Worm (Caenorhabditis elegans) whole organism, L4/young adult: ENCODE results near the gene T28B11.1.

Experiments
- W03F9.2 ChIP-seq: fragments of 150-350 bp; optimal IDR thresholded peaks from 2 replicates; lab custom pipeline; 2014; ENCODE audit warnings: missing biosample characterization, missing genetic modification characterization
- dao-5 ChIP-seq: sonication (generic microtip); optimal IDR thresholded peaks from 2 replicates; lab custom pipeline; 2016; ENCODE audit warnings: missing genotype, missing genetic modification characterization, moderate library complexity, missing compliant biosample characterization
- him-1 ChIP-seq: sonication (generic microtip); optimal IDR thresholded peaks from 2 replicates; lab custom pipeline; 2016; ENCODE audit warnings: missing genotype, missing genetic modification reagents, missing genetic modification characterization, missing compliant biosample characterization

Gene T28B11.1

DNA sequence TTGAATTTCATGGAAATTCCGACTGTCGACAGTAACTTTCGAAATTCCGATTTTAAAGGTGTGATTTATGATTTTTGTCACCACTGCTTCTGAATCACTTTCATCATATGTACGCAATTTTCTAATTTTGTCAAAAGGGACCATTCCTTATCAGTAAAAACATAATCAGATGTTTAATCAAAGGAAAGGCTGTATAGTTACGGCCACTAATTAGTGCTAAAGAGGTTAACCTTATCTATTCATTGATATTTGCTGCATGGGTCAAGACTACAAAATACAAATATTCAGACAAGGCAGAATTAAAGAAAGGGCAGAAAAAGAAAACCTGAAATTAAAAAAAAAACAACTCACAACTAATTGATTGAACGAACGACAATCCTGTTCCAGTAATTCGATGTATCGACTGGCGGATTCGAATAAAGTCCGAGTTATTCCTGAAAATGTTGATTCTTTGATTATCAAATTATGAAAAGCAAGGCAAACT lies at the start of gene T28B11.1:
Gene T28B11.1, minus strand, starts transcription at position 434 of the 484 bp plus-strand sequence.
- TF ChIP-seq W03F9.2 (tag; lab: Kevin White, UChicago) = no peak
- TF ChIP-seq dao-5 (tag; lab: Kevin White, UChicago) = no peak

DNA sequence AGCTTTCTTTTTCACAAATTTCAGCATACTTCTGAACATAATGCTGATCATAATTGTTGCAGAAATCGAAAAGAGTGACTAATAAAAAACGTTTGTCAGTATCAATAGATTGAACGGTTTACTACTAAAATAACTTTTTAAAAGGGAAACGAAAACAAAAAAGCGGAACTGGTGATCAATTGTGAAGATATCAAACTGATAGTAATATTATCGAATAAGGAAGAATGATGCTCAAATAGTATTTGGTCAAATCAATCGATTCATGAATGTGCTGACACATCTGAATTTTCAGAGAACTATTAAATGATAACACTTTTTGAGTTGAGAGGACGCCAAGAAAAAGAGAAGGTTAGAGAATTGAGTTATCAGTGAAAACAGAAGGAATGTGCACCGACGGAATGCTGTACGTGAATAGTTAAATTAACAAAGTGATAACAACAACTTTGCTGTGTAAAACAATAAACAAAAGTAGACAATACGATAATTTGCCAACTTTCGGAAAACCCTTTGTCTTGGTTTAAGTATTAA lies 44.4 kb upstream of the T28B11.1 start, which contains the start of gene D1054.5:
Gene D1054.5, minus strand, starts transcription at position 51 of the 528 bp plus-strand sequence.
- TF ChIP-seq him-1 (no peak), W03F9.2 (tag; lab: Kevin White, UChicago) (no peak), dao-5 (tag; lab: Kevin White, UChicago) (no peak)

DNA sequence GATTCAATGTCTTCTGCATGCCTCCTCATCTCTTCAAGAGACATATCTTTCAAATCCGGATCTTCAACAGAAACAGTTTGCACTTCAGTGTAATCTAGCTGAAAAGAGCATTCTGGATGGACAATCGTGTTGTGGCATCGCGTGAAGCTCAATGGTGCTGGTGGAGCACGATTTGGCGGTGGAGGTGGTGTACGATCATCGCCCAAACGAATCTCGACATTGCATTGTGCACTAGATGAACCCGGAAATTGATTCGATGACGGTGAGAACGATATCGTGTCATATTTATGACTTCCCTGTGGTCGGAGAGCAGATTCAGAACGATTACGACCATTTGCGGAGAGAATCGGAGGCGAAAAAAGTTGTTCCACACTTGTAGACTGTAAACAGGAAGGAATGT lies 41.0 kb upstream of the T28B11.1 start:
- TF ChIP-seq him-1 (no peak), dao-5 (tag; lab: Kevin White, UChicago) (no peak), W03F9.2 (tag; lab: Kevin White, UChicago) (no peak)

DNA sequence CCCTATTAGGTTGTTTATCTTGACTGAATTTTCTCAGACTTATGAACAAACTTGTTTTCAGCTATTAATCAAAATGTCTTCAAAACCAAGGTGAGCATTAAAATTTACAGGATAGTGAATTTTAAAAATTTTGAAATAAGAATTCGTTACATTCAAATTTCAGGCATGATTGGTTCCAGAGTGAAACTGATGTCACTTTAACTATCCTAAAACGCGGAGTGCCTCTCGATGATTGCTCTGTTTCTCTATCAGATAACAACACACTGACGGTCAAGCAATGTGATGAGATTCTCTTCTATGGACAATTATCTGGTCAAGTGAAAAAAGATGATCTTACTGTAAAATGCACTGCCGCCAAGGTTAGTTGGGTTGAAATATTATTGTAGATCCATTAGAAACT lies 39.2 kb upstream of the T28B11.1 start, which contains the start of gene D1054.3:
Gene D1054.3, plus strand, starts transcription at position 62 of the 400 bp plus-strand sequence.
- TF ChIP-seq him-1 = no peak
- TF ChIP-seq W03F9.2 (tag; lab: Kevin White, UChicago) = no peak
- no peak for TF ChIP-seq dao-5 (tag; lab: Kevin White, UChicago)

DNA sequence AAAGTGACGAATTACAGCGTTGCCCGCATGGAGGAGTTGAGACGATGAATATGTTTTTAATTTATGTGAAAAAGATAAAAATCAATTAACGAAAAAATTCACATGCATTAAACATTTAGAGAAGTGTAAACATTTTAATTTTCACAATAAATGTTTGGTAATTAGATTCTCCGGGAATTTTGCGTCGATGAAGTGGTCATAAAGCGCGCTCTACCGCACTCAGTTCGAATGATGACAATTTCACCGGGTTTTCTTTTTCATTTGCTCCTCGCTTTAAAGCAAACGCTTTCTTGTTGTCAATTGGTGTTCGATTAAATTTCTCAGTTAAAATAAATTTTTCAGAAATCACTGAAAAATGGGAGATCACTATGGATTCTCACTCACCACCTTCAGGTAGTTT lies 37.8 kb upstream of the T28B11.1 start, which contains the start of the genes D1054.1 and pas-2:
Gene D1054.1, minus strand, starts transcription at position 192 of the 400 bp plus-strand sequence.
Gene pas-2, plus strand, starts transcription at position 343 of the 400 bp plus-strand sequence.
- peak; percentile 48 for TF ChIP-seq W03F9.2 (tag; lab: Kevin White, UChicago)
- TF ChIP-seq dao-5 (tag; lab: Kevin White, UChicago) = no peak
- TF ChIP-seq him-1 = no peak

DNA sequence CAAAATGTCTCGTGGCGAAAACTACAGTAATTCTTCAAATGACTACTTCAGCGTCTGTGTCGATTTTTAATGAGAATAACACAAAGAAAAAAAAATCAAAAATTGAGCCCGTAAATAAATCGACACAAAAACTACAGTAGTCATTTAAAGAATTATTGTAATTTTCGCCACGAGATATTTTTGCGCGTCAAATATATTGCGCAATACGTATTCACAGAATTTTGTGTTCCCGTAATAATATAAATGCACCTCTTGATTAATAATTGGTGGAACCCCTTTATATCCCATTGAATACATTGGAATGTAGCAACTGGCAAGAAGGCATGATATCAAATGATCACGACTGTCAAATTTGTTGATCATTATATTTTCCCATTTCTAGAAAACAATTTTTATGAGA lies 36.7 kb upstream of the T28B11.1 start:
- TF ChIP-seq dao-5 (tag; lab: Kevin White, UChicago) (no peak), W03F9.2 (tag; lab: Kevin White, UChicago) (no peak), him-1 (no peak)

DNA sequence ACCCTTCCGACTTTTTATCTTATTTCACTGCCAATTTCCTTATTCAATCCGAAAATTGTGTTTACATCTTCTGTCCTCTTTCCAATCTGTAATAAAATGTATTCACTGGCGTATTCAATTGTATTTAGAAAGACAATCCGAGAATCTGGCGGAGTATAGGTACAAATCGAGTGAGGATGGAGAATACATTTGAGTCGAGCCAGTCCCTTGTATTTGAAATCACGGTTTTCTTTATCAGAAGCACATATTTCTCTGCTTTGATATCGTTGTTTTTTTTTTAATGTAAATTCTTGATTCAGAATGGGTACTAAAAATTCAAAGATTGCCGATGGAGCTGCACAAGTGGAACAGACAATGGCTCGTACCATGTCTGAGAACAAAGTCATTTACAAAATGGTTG lies 31.8 kb upstream of the T28B11.1 start, which contains the start of gene ocr-1:
Gene ocr-1, plus strand, starts transcription at position 301 of the 400 bp plus-strand sequence.
- TF ChIP-seq dao-5 (tag; lab: Kevin White, UChicago) = no peak
- no peak for TF ChIP-seq W03F9.2 (tag; lab: Kevin White, UChicago)
- TF ChIP-seq him-1 = no peak

DNA sequence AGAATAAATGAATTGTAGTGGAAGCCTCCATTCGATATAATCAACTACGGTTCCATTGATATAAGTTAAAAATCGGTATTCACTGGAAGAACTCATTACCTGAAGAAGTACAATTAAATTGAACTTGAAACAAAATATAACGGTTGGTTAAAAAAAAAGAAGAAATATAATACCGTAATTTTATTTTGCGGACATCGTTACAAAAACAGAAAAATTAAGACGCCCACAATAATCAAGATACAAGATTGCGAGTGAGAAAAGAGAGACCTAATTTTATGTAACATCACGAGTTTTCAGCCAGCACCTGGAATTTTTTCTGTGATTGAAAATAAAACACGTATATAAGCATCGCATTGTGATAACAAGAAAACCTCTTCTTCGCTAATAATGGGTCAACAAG lies 30.5 kb upstream of the T28B11.1 start, which contains the start of gene sre-6:
Gene sre-6, minus strand, starts transcription at position 101 of the 400 bp plus-strand sequence.
- no peak for TF ChIP-seq dao-5 (tag; lab: Kevin White, UChicago)
- TF ChIP-seq him-1 = no peak
- no peak for TF ChIP-seq W03F9.2 (tag; lab: Kevin White, UChicago)

DNA sequence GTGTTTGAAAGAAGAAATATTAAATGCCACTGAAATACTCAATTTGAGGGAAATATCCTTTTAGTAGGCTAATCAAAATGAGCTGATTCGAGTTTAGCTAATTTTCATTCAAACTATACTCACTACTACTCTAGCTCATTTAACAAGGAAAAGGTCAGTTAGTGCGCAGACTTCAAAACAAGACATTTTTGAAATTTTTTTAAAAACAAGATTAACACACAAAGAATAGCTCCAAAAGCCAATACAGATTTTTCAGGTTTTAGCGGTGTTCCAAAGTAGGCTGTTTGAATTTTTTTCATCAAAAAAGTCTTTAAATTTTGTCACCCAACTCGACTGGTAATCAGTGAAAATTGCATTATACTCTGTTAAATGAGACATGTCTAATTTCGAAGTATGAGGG lies 28.6 kb upstream of the T28B11.1 start:
- TF ChIP-seq dao-5 (tag; lab: Kevin White, UChicago) = no peak
- no peak for TF ChIP-seq W03F9.2 (tag; lab: Kevin White, UChicago)
- no peak for TF ChIP-seq him-1

DNA sequence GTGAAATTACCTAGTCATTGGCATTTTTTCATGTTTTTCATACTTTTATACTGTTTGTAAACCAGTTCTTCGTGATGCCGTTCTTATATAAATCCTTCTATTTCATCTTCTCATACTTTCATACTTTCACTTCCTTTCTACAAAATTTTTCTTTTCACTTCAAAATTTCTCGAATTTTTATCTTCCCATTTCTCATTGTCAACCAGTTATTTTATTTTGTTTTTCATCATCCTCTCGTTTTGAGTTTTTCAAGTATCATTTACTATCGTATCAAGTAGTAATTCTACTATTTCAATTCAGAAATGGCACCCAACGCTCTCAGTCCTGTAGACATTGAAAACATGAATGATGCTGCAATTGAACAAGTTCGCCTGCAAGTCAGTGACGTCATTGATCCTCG lies 26.4 kb upstream of the T28B11.1 start, which contains the start of gene F28H7.8:
Gene F28H7.8, plus strand, starts transcription at position 301 of the 400 bp plus-strand sequence.
- TF ChIP-seq him-1 = no peak
- TF ChIP-seq dao-5 (tag; lab: Kevin White, UChicago) = no peak
- TF ChIP-seq W03F9.2 (tag; lab: Kevin White, UChicago) = no peak

DNA sequence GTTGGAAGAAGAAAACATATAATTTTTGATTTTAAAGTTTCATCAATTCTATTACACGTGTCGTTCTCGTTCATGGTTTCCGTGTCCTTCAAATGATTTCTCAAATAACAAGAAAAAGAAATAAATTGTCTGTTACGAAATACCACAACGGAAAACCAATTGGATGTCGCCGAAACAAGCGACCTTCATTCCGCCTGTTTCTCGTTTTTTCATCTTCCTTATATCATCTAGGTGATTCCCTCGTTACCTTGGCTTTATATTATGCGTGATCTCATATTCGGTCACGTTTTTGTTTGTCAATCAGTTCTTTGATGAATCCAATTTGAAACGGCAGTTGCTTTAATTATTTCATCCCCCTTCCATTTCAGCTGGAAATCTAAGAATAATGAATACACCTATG lies 24.9 kb upstream of the T28B11.1 start:
- TF ChIP-seq W03F9.2 (tag; lab: Kevin White, UChicago) = no peak
- TF ChIP-seq dao-5 (tag; lab: Kevin White, UChicago) = no peak
- TF ChIP-seq him-1 = no peak

DNA sequence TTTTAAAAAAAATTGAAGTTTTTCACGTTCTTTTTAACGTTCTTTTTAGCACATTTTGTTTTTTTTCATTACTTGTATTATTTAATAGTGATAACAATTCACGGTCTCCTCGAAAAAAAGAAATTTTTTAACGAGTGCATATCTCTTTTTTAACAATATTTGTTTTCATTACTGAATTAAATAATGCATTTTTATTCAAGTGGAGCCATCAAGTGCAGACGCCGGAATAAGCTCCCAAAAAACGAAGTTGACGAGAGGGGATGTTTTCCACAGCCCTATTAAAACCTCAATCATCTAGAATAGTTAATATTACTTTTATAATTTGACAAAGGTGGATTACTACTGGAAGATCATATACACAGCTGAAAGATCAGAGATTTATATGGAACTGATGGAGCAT lies 24.5 kb upstream of the T28B11.1 start, which contains the start of gene irld-6:
Gene irld-6, minus strand, starts transcription at position 101 of the 400 bp plus-strand sequence.
- no peak for TF ChIP-seq dao-5 (tag; lab: Kevin White, UChicago)
- no peak for TF ChIP-seq W03F9.2 (tag; lab: Kevin White, UChicago)
- TF ChIP-seq him-1 = no peak

DNA sequence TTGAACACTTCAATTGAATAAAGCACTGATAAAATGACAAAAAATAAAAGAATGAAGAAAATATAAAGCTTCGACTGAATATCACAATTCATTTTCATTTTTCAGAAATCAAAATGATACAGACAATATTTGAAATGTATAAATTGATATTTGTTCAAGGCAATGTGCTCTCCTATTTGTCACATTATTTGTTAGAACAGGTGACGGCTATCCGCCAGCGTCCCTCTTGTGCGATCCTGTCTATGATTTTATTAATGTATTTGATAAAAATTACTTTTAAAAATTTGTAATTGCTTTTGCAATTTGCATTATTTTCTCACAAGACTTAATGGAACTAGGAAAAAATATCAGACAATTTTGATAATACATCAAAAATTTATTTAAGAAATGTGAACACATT lies 21.8 kb upstream of the T28B11.1 start, which contains the start of gene F28H7.7:
Gene F28H7.7, minus strand, starts transcription at position 101 of the 400 bp plus-strand sequence.
- TF ChIP-seq W03F9.2 (tag; lab: Kevin White, UChicago) (no peak), dao-5 (tag; lab: Kevin White, UChicago) (no peak), him-1 (no peak)

DNA sequence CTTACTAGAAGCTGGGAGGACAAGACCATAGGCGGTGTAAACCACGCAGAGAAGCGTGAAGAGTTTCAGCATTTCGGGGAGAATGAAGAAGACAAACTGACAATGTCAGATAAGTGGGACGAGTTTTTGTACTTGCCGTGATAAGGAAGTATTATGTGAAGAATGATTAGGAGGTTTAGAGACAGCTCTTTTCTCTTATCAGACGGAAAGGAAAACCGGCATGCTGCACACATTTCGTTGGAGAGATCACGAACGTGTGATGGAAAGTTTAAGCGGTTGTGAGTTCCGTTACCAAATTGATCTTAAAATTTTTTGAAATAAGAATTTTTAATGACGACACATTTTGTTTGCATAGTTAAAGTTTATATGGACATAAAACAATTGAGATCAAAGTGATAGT lies 18.4 kb upstream of the T28B11.1 start, which contains the start of gene F28H7.3:
Gene F28H7.3, minus strand, starts transcription at position 159 of the 400 bp plus-strand sequence.
- TF ChIP-seq W03F9.2 (tag; lab: Kevin White, UChicago) (no peak), him-1 (no peak), dao-5 (tag; lab: Kevin White, UChicago) (no peak)
